Fruit fly (Drosophila melanogaster): ENCODE data around the gene shi.

Gene shi

dm6 chrX:15874437-15874836, 17.5 kb upstream of the shi start:
- no peak for TF ChIP-seq noc (tag; optimal IDR thresholded peaks at IDR 0.05)

dm6 chrX:15875569-15875968, 16.3 kb upstream of the shi start:
- TF ChIP-seq noc (tag; optimal IDR thresholded peaks at IDR 0.05): no peak

dm6 chrX:15886411-15887246, 5.3 kb upstream of the shi start:
- TF ChIP-seq noc (tag; optimal IDR thresholded peaks at IDR 0.05): no peak

- no peak for TF ChIP-seq noc (tag; optimal IDR thresholded peaks at IDR 0.05)
These were observed 4.7 kb upstream of the shi start, which contains the start of gene tay for dm6 chrX:15887247-15887616. Gene tay (minus strand): TSS chrX:15887311.

- no peak for TF ChIP-seq noc (tag; optimal IDR thresholded peaks at IDR 0.05)
These were observed 3.2 kb upstream of the shi start for dm6 chrX:15888763-15889162.

- TF ChIP-seq noc (tag; optimal IDR thresholded peaks at IDR 0.05): no peak
These were observed 1.9 kb upstream of the shi start, which contains the start of the genes MSBP and CG15916 for dm6 chrX:15889780-15890608. Gene MSBP (minus strand): TSS chrX:15890109. Gene CG15916 (plus strand): TSS chrX:15890589.

- TF ChIP-seq noc (tag; optimal IDR thresholded peaks at IDR 0.05): no peak
These were observed 1.9 kb downstream of the shi start for dm6 chrX:15893732-15894264.

dm6 chrX:15909564-15910284, 17.8 kb downstream of the shi start, which contains the start of gene CycD:
Gene CycD (minus strand): TSS chrX:15909676.
- no peak for TF ChIP-seq noc (tag; optimal IDR thresholded peaks at IDR 0.05)

dm6 chrX:15910570-15910969, 18.7 kb downstream of the shi start, which contains the start of gene Lrp4:
Gene Lrp4 (plus strand): TSS chrX:15910870.
- no peak for TF ChIP-seq noc (tag; optimal IDR thresholded peaks at IDR 0.05)

- no peak for TF ChIP-seq noc (tag; optimal IDR thresholded peaks at IDR 0.05)
These were observed 29.7 kb downstream of the shi start, which contains the start of gene CG8916 for dm6 chrX:15921655-15922054. Gene CG8916 (plus strand): TSS chrX:15921955.

dm6 chrX:15924805-15925204, 32.9 kb downstream of the shi start, which contains the start of gene Lcch3:
Gene Lcch3 (plus strand): TSS chrX:15925105.
- TF ChIP-seq noc (tag; optimal IDR thresholded peaks at IDR 0.05): no peak

dm6 chrX:15933504-15934225, 41.7 kb downstream of the shi start, which contains the start of gene Ranbp16:
Gene Ranbp16 (minus strand): TSS chrX:15933867.
- TF ChIP-seq noc (tag; optimal IDR thresholded peaks at IDR 0.05): no peak

dm6 chrX:15934226-15934547, 42.3 kb downstream of the shi start:
- TF ChIP-seq noc (tag; optimal IDR thresholded peaks at IDR 0.05): no peak

dm6 chrX:15940105-15940955, 48.4 kb downstream of the shi start, which contains the start of gene Stim:
Gene Stim (minus strand): TSS chrX:15940451.
- TF ChIP-seq noc (tag; optimal IDR thresholded peaks at IDR 0.05): no peak
